Fruit fly (Drosophila melanogaster): ENCODE measurements around the gene asf1.

DNA sequence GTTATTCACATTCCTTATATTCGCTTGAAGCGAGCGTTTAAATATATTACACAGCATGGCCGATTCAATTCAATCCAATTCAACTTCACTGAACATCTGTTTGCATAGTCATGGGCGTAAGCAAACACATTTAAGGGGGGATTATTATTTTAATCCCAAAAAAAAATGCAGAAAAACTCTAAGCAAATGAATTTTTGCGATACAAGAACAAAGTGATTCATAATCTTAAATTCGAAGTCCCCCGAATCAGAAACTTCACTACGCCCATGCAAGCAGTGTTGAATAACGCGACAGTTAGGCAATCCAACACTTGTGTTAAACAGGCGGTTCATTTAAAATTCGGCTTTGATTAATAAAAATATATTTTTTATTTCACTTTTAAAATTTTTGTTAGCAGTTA is 28.3 kb upstream of the asf1 start, which contains the start of gene CG14100:
- no peak for TF ChIP-seq EcR (GFP tag; optimal IDR thresholded peaks at IDR 0.05)
- TF ChIP-seq psq (optimal IDR thresholded peaks at IDR 0.05), result no peak
- TF ChIP-seq CG8478 (optimal IDR thresholded peaks at IDR 0.05), result no peak
- no peak for TF ChIP-seq pan (optimal IDR thresholded peaks at IDR 0.05)
